Fruit fly (Drosophila melanogaster): ENCODE measurements around the gene CG13933.

The CG13933 gene

DNA sequence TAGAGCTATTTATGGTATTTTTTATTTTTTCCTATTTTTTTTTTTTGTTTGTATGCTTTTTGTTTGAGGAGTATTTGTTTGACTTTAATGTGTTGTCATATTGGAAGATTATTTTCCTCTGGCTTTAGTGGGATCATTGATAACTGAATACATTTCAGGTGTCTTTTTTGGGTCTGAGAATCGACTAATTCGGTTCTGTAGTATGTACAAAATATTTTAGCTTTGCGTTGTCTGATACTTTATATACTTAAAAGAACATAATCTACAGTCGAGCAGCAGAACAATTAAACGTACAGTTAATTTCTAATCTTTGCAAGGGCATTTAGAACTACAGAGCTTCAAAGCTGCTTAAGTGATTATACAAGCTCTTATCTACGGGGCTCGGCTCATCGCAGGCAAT is 51.9 kb downstream of the CG13933 start, which contains the start of gene CG18171:
CG18171 (minus strand) TSS at position 101 of the 400 bp plus-strand sequence.
- no peak for TF ChIP-seq salr (GFP tag; optimal IDR thresholded peaks at IDR 0.05)
- TF ChIP-seq fd59A (GFP tag; optimal IDR thresholded peaks at IDR 0.05): no peak
- no peak for TF ChIP-seq CG32006 (GFP tag; optimal IDR thresholded peaks at IDR 0.05)
- no peak for TF ChIP-seq CG31627 (GFP tag; optimal IDR thresholded peaks at IDR 0.05)
- TF ChIP-seq CG6163 (GFP tag; IDR thresholded peaks at IDR 0.05): no peak
- TF ChIP-seq CG11762 (GFP tag; optimal IDR thresholded peaks at IDR 0.05; ENCODE audit: insufficient read depth): no peak
- TF ChIP-seq CG8319 (GFP tag; optimal IDR thresholded peaks at IDR 0.05): no peak
- no peak for TF ChIP-seq esn (GFP tag; optimal IDR thresholded peaks at IDR 0.05)
- no peak for TF ChIP-seq CG6792 (GFP tag; optimal IDR thresholded peaks at IDR 0.05)
- no peak for TF ChIP-seq Eip93F (GFP tag; optimal IDR thresholded peaks at IDR 0.05)
- no peak for TF ChIP-seq vri (GFP tag; optimal IDR thresholded peaks at IDR 0.05)
- TF ChIP-seq achi (GFP tag; optimal IDR thresholded peaks at IDR 0.05): no peak
- no peak for TF ChIP-seq CG6854 (GFP tag; optimal IDR thresholded peaks at IDR 0.05)
- no peak for TF ChIP-seq net (GFP tag; optimal IDR thresholded peaks at IDR 0.05)
- TF ChIP-seq Ets96B (tag; optimal IDR thresholded peaks at IDR 0.05): no peak
- TF ChIP-seq Hr39 (GFP tag; optimal IDR thresholded peaks at IDR 0.05): no peak
- no peak for TF ChIP-seq CG10669 (GFP tag; optimal IDR thresholded peaks at IDR 0.05)
